Fruit fly (Drosophila melanogaster): ENCODE measurements around the gene 5PtaseI.
A peak's percentile ranks its signal among the peaks of the same experiment; 100 is the strongest.

The 5PtaseI gene

DNA sequence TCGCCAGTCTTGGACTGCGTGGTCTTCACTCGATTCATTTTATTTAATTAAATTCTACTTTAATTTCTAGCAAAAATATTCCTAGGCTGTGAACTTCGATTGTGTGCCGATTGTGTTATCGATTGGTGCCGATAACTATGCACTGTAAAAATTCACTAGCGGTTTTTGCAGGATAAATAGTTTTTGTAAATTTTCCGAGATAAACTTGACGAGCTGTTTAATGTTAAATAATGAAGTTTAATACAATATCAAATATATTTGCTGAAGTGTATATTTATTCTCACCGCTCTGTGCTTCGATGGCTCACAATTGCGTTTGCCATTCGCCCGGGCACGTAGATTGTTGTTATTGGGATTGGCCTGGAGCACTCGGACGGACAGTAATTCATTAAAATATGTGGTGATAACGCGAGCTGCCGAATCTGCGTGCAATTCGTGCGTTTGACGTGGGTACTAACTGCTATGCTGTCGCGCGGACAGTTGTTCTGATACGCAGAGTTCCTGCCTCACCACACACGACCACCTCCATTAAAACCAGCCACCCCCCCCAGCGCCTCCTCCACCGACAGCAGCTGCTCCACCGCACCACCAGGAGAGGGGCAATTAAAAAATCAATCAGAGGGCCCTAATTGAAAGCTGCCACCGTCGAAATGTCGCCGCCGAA lies 19.9 kb downstream of the 5PtaseI start, which contains the start of the genes EMC6 and Hr96 (continued):
- peak; percentile 50; the same call in 1 of the 3 replicates for TF ChIP-seq zen2 (GFP tag; IDR thresholded peaks at IDR 0.05; ENCODE audit: partially characterized antibody)
- peak; percentile 73; the same call in 2 of the 3 replicates for TF ChIP-seq sr (GFP tag; IDR thresholded peaks at IDR 0.05)
- TF ChIP-seq TFAM (GFP tag; optimal IDR thresholded peaks at IDR 0.05), result peak; percentile 68
- peak; percentile 99 for TF ChIP-seq zf30C (GFP tag; optimal IDR thresholded peaks at IDR 0.05)
- peak; percentile 94 for TF ChIP-seq CG14710 (tag; optimal IDR thresholded peaks at IDR 0.05)
- peak; percentile 96 for TF ChIP-seq CG12391 (tag; optimal IDR thresholded peaks at IDR 0.05)
- peak; percentile 89 for TF ChIP-seq CG3838 (GFP tag; optimal IDR thresholded peaks at IDR 0.05)
- peak; percentile 94 for TF ChIP-seq CG15269 (tag; optimal IDR thresholded peaks at IDR 0.05)
- TF ChIP-seq dm (GFP tag; optimal IDR thresholded peaks at IDR 0.05), result peak; percentile 84
- peak; percentile 76 for TF ChIP-seq gce (GFP tag; IDR thresholded peaks at IDR 0.05)
- TF ChIP-seq MESR4 (GFP tag; optimal IDR thresholded peaks at IDR 0.05), result peak; percentile 93
- TF ChIP-seq CG13123 (GFP tag; optimal IDR thresholded peaks at IDR 0.05), result no peak
- peak; percentile 90 for TF ChIP-seq Antp (GFP tag; optimal IDR thresholded peaks at IDR 0.05)
- TF ChIP-seq Taf1 (GFP tag; IDR thresholded peaks at IDR 0.05), result peak; percentile 89
- TF ChIP-seq Myb (GFP tag; optimal IDR thresholded peaks at IDR 0.05), result peak; percentile 70
- TF ChIP-seq Tbp (GFP tag; optimal IDR thresholded peaks at IDR 0.05), result no peak
- TF ChIP-seq ERR (GFP tag; optimal IDR thresholded peaks at IDR 0.05), result peak; percentile 82
- TF ChIP-seq hkb (optimal IDR thresholded peaks at IDR 0.05), result no peak
- peak; percentile 91 for TF ChIP-seq hkb (GFP tag; IDR thresholded peaks at IDR 0.05)
- TF ChIP-seq Mad (GFP tag; optimal IDR thresholded peaks at IDR 0.05), result peak; percentile 95
- peak; percentile 96 for TF ChIP-seq Xrp1 (GFP tag; IDR thresholded peaks at IDR 0.05)
- peak in 1 of 2 experiments; percentile 34 for TF ChIP-seq tll (GFP tag; optimal IDR thresholded peaks at IDR 0.05)
- peak; percentile 70 for TF ChIP-seq CG3407 (GFP tag; optimal IDR thresholded peaks at IDR 0.05)
- TF ChIP-seq tap (tag; optimal IDR thresholded peaks at IDR 0.05), result peak; percentile 87
- peak; percentile 76 for TF ChIP-seq wek (GFP tag; optimal IDR thresholded peaks at IDR 0.05)
- TF ChIP-seq Dek (tag; optimal IDR thresholded peaks at IDR 0.05), result peak; percentile 93
- TF ChIP-seq MTF-1 (GFP tag; optimal IDR thresholded peaks at IDR 0.05; ENCODE audit: borderline replicate concordance), result peak; percentile 88
- peak; percentile 82 for TF ChIP-seq CG11398 (GFP tag; optimal IDR thresholded peaks at IDR 0.05)
- peak; percentile 89 for TF ChIP-seq CG16863 (GFP tag; optimal IDR thresholded peaks at IDR 0.05)
- TF ChIP-seq ATbp (GFP tag; optimal IDR thresholded peaks at IDR 0.05), result peak; percentile 84
- TF ChIP-seq dimm (GFP tag; IDR thresholded peaks at IDR 0.05), result peak; percentile 75
- peak; percentile 76 for TF ChIP-seq run (tag; optimal IDR thresholded peaks at IDR 0.05)
- TF ChIP-seq sd (tag; optimal IDR thresholded peaks at IDR 0.05), result peak; percentile 88
- TF ChIP-seq CG14441 (GFP tag; IDR thresholded peaks at IDR 0.05), result peak; percentile 93
- TF ChIP-seq tup (GFP tag; optimal IDR thresholded peaks at IDR 0.05), result peak; percentile 91
- peak; percentile 94 for TF ChIP-seq CG9817 (tag; optimal IDR thresholded peaks at IDR 0.05)
- peak; percentile 83 for TF ChIP-seq fu2 (GFP tag; optimal IDR thresholded peaks at IDR 0.05)
- peak; percentile 92 for TF ChIP-seq CG13894 (tag; optimal IDR thresholded peaks at IDR 0.05)
- peak; percentile 90 for TF ChIP-seq CG10979 (tag; optimal IDR thresholded peaks at IDR 0.05)
- TF ChIP-seq unpg (GFP tag; optimal IDR thresholded peaks at IDR 0.05), result peak; percentile 95
- TF ChIP-seq CG2129 (GFP tag; IDR thresholded peaks at IDR 0.05; ENCODE audit: partially characterized antibody), result 0 out of 2 replicates have a peak, but pooled peaks have one; percentile 4
- peak; percentile 54 for TF ChIP-seq CG15073 (GFP tag; optimal IDR thresholded peaks at IDR 0.05)
- TF ChIP-seq kah (GFP tag; optimal IDR thresholded peaks at IDR 0.05), result peak; percentile 71
- peak; percentile 86 for TF ChIP-seq CG8089 (GFP tag; optimal IDR thresholded peaks at IDR 0.05)
- peak; percentile 81 for TF ChIP-seq mirr (GFP tag; optimal IDR thresholded peaks at IDR 0.05)
- TF ChIP-seq CG4282 (GFP tag; optimal IDR thresholded peaks at IDR 0.05), result peak; percentile 87
- no peak for TF ChIP-seq gsb-n (tag; optimal IDR thresholded peaks at IDR 0.05)
- TF ChIP-seq CG7839 (tag; optimal IDR thresholded peaks at IDR 0.05), result peak; percentile 94
- peak; percentile 92 for TF ChIP-seq CrebB (tag; optimal IDR thresholded peaks at IDR 0.05)
